Worm (Caenorhabditis elegans): ENCODE data around the gene C55A6.3.

DNA sequence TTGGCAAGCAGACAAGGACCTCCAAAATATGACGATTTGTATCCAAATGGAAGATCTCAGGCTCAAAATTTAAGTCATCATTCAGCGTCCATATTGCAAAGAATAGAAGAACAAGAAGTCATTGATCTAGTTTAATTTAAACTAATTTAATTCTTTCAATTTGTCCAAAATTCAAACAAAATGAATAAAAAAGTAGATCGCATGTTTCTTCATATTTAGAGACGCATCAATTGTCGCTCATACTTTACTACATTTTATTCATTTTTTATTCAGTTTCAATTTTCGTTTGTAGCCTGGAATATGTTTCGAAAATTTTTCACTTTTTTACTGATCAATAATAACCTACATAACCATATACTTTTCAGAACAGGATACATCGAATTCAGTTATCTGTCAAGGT, 20.9 kb downstream of the C55A6.3 start, which contains the start of gene T11F9.21:
- TF ChIP-seq snpc-4 (GFP tag; optimal IDR thresholded peaks at IDR 0.05) (no peak), snpc-4 (tag; optimal IDR thresholded peaks at IDR 0.05) (no peak), sea-2 (GFP tag; IDR thresholded peaks at IDR 0.05) (no peak), attf-6 (GFP tag; IDR thresholded peaks at IDR 0.05) (no peak), tbp1 (GFP tag; optimal IDR thresholded peaks at IDR 0.05) (no peak), ztf-6 (GFP tag; IDR thresholded peaks at IDR 0.05) (no peak), B0336.3 (GFP tag; IDR thresholded peaks at IDR 0.05) (no peak), ztf-22 (GFP tag; optimal IDR thresholded peaks at IDR 0.05) (no peak)
